Worm (Caenorhabditis elegans): ENCODE results near the gene fip-1.

- TF ChIP-seq tra-4 (tag; optimal IDR thresholded peaks at IDR 0.05) (no peak), tbx-11 (GFP tag; IDR thresholded peaks at IDR 0.05) (no peak), ama-1 (optimal IDR thresholded peaks at IDR 0.05) (no peak), hmbx-1 (tag; optimal IDR thresholded peaks at IDR 0.05) (no peak)
Observed at ce11 chrIII:8646021-8646420, 6.5 kb downstream of the fip-1 start.

All from whole organism, early embryonic.